Fruit fly (Drosophila melanogaster) whole organism, wandering third instar larva: ENCODE results near the gene CG8837.

Source experiments
- Abd-B ChIP-seq: fragments of >200 bp; optimal IDR thresholded peaks from 2 replicates; lab custom pipeline; 2017; ENCODE audit warnings: missing biosample characterization, missing genetic modification characterization
- CG32264 ChIP-seq: fragments of 200-800 bp; sonication (Bioruptor generic); optimal IDR thresholded peaks from 2 replicates; lab custom pipeline; 2016; ENCODE audit warnings: missing biosample characterization, missing genetic modification characterization
- CG9705 ChIP-seq: fragments of 200-800 bp; sonication (Bioruptor generic); optimal IDR thresholded peaks from 2 replicates; lab custom pipeline; 2018; ENCODE audit warnings: missing biosample characterization, mild to moderate bottlenecking, missing genetic modification characterization
- CrebA ChIP-seq: fragments of 200-800 bp; sonication (Bioruptor generic); optimal IDR thresholded peaks from 2 replicates; lab custom pipeline; 2016; ENCODE audit warnings: missing biosample characterization, mild to moderate bottlenecking, missing genetic modification characterization, borderline replicate concordance
- Dfd ChIP-seq: fragments of >200 bp; optimal IDR thresholded peaks from 2 replicates; lab custom pipeline; 2017; ENCODE audit warnings: missing biosample characterization, missing genetic modification characterization
- Dif ChIP-seq: fragments of 200-275, 200-300 bp; sonication (Bioruptor generic); optimal IDR thresholded peaks from 2 replicates; lab custom pipeline; 2018; ENCODE audit warnings: missing biosample characterization, missing genetic modification characterization; ENCODE audit not compliant: partially characterized antibody
- GATAd ChIP-seq: sonication (Bioruptor generic); optimal IDR thresholded peaks from 2 replicates; lab custom pipeline; 2016; ENCODE audit warnings: missing biosample characterization, missing genetic modification characterization
- HLH106 ChIP-seq: fragments of 200-800 bp; optimal IDR thresholded peaks from 3 replicates; lab custom pipeline; 2019; ENCODE audit warnings: missing biosample characterization, mild to moderate bottlenecking, missing genetic modification characterization, moderate library complexity
- Hnf4 ChIP-seq: fragments of 200-800 bp; sonication (Bioruptor generic); optimal IDR thresholded peaks from 2 replicates; lab custom pipeline; 2016; ENCODE audit warnings: missing biosample characterization, mild to moderate bottlenecking, missing genetic modification characterization
- Hr78 ChIP-seq: fragments of >200 bp; optimal IDR thresholded peaks from 2 replicates; lab custom pipeline; 2017; ENCODE audit warnings: missing biosample characterization, missing genetic modification characterization
- Hr83 ChIP-seq: fragments of 200-300 bp; sonication (Bioruptor generic); optimal IDR thresholded peaks from 2 replicates; lab custom pipeline; 2016; ENCODE audit warnings: missing biosample characterization, mild to moderate bottlenecking, missing genetic modification characterization, moderate library complexity; ENCODE audit not compliant: poor library complexity, severe bottlenecking
- Jra ChIP-seq: sonication (Bioruptor generic); optimal IDR thresholded peaks from 2 replicates; lab custom pipeline; 2016; ENCODE audit warnings: missing biosample characterization, missing genetic modification characterization
- Mio ChIP-seq: sonication (Bioruptor generic); optimal IDR thresholded peaks from 2 replicates; lab custom pipeline; 2016; ENCODE audit warnings: missing biosample characterization, missing genetic modification characterization
- Myc ChIP-seq: fragments of >200 bp; optimal IDR thresholded peaks from 2 replicates; lab custom pipeline; 2017
- N ChIP-seq: fragments of >200 bp; optimal IDR thresholded peaks from 2 replicates; lab custom pipeline; 2018; ENCODE audit warnings: missing biosample characterization, missing external identifiers, missing genetic modification characterization
- OdsH ChIP-seq: fragments of 200-800 bp; sonication (Bioruptor generic); optimal IDR thresholded peaks from 2 replicates; lab custom pipeline; 2016; ENCODE audit warnings: missing biosample characterization, mild to moderate bottlenecking, missing genetic modification characterization
- Rel ChIP-seq, 2 experiments: fragments of 200-800 bp; sonication (Bioruptor generic) in 1 of 2; optimal IDR thresholded peaks; 2 replicates in 1 of 2; 3 replicates in 1 of 2; lab custom pipeline; 2016 to 2019; ENCODE audit warnings: mild to moderate bottlenecking in 2 of 2, missing biosample characterization in 2 of 2, missing genetic modification characterization in 2 of 2, moderate library complexity in 1 of 2
- Sp1 ChIP-seq: fragments of 200-800 bp; sonication (Bioruptor generic); optimal IDR thresholded peaks from 3 replicates; lab custom pipeline; 2019; ENCODE audit warnings: missing biosample characterization, mild to moderate bottlenecking, missing genetic modification characterization, moderate library complexity
- Vsx2 ChIP-seq: fragments of 200-300, 225-300 bp; sonication (Bioruptor generic); optimal IDR thresholded peaks from 2 replicates; lab custom pipeline; 2018; ENCODE audit warnings: missing biosample characterization, missing genetic modification characterization; ENCODE audit not compliant: partially characterized antibody
- br ChIP-seq: fragments of 200-800 bp; sonication (Bioruptor generic); optimal IDR thresholded peaks from 2 replicates; lab custom pipeline; 2016; ENCODE audit warnings: missing biosample characterization, missing genetic modification characterization
- brk ChIP-seq: fragments of 200-800 bp; sonication (Bioruptor generic); optimal IDR thresholded peaks from 2 replicates; lab custom pipeline; 2016; ENCODE audit warnings: missing biosample characterization, mild to moderate bottlenecking, missing genetic modification characterization
- dl ChIP-seq, 2 experiments: fragments of 175-275, 200-275 bp in 1 of 2; fragments of 200-275 bp in 1 of 2; sonication (Bioruptor generic); optimal IDR thresholded peaks; lab custom pipeline; 2018; ENCODE audit warnings: mild to moderate bottlenecking in 2 of 2, missing biosample characterization in 2 of 2, missing genetic modification characterization in 2 of 2, moderate library complexity in 2 of 2; ENCODE audit not compliant: partially characterized antibody in 2 of 2, insufficient read depth in 1 of 2
- dmrt93B ChIP-seq: fragments of 200-800 bp; sonication (Bioruptor generic); optimal IDR thresholded peaks from 2 replicates; lab custom pipeline; 2018; ENCODE audit warnings: missing biosample characterization, mild to moderate bottlenecking, missing genetic modification characterization
- dsf ChIP-seq: sonication (Bioruptor generic); optimal IDR thresholded peaks from 2 replicates; lab custom pipeline; 2016; ENCODE audit warnings: missing biosample characterization, missing genetic modification characterization, borderline replicate concordance
- ey ChIP-seq: fragments of 200-800 bp; sonication (Bioruptor generic); optimal IDR thresholded peaks from 2 replicates; lab custom pipeline; 2016; ENCODE audit warnings: missing biosample characterization, missing genetic modification characterization
- foxo ChIP-seq, 2 experiments: fragments of 200-800 bp; sonication (Bioruptor generic); optimal IDR thresholded peaks; 2 replicates in 1 of 2; 3 replicates in 1 of 2; lab custom pipeline; 2016 to 2017; ENCODE audit warnings: missing biosample characterization in 2 of 2, missing genetic modification characterization in 2 of 2
- fru ChIP-seq: fragments of 200-800 bp; sonication (Bioruptor generic); optimal IDR thresholded peaks from 3 replicates; lab custom pipeline; 2016; ENCODE audit warnings: missing biosample characterization, mild to moderate bottlenecking, missing genetic modification characterization
- h ChIP-seq: fragments of 200-800 bp; sonication (Bioruptor generic); optimal IDR thresholded peaks from 3 replicates; lab custom pipeline; 2016; ENCODE audit warnings: missing biosample characterization, mild to moderate bottlenecking, missing genetic modification characterization
- jim ChIP-seq: fragments of 175-275, 200-325 bp; sonication (Bioruptor generic); optimal IDR thresholded peaks from 2 replicates; lab custom pipeline; 2016; ENCODE audit warnings: missing biosample characterization, mild to moderate bottlenecking, missing genetic modification characterization
- lola ChIP-seq: fragments of >200 bp; optimal IDR thresholded peaks from 2 replicates; lab custom pipeline; 2017; ENCODE audit warnings: missing biosample characterization, missing genetic modification characterization
- pan ChIP-seq: fragments of >200 bp; optimal IDR thresholded peaks from 2 replicates; lab custom pipeline; 2017
- psq ChIP-seq: fragments of 200-800 bp; sonication (Bioruptor generic); optimal IDR thresholded peaks from 3 replicates; lab custom pipeline; 2017; ENCODE audit warnings: missing biosample characterization, mild to moderate bottlenecking, missing genetic modification characterization, moderate library complexity
- rgr ChIP-seq: fragments of 200-800 bp; sonication (Bioruptor generic); optimal IDR thresholded peaks from 3 replicates; lab custom pipeline; 2016; ENCODE audit warnings: missing biosample characterization, mild to moderate bottlenecking, missing genetic modification characterization
- sage ChIP-seq: fragments of 200-800 bp; sonication (Bioruptor generic); optimal IDR thresholded peaks from 2 replicates; lab custom pipeline; 2016; ENCODE audit warnings: missing biosample characterization, mild to moderate bottlenecking, missing genetic modification characterization
- sv ChIP-seq: fragments of 200-800 bp; sonication (Bioruptor generic); optimal IDR thresholded peaks from 3 replicates; lab custom pipeline; 2016; ENCODE audit warnings: missing biosample characterization, missing genetic modification characterization
- tai ChIP-seq: sonication (Bioruptor generic); optimal IDR thresholded peaks from 2 replicates; lab custom pipeline; 2016; ENCODE audit warnings: missing biosample characterization, missing genetic modification characterization
- usp ChIP-seq: fragments of >200 bp; optimal IDR thresholded peaks from 2 replicates; lab custom pipeline; 2017; ENCODE audit warnings: missing biosample characterization, missing genetic modification characterization
- woc ChIP-seq: sonication (Bioruptor generic); optimal IDR thresholded peaks from 2 replicates; lab custom pipeline; 2016; ENCODE audit warnings: missing biosample characterization, mild to moderate bottlenecking, missing genetic modification characterization

Gene CG8837

DNA sequence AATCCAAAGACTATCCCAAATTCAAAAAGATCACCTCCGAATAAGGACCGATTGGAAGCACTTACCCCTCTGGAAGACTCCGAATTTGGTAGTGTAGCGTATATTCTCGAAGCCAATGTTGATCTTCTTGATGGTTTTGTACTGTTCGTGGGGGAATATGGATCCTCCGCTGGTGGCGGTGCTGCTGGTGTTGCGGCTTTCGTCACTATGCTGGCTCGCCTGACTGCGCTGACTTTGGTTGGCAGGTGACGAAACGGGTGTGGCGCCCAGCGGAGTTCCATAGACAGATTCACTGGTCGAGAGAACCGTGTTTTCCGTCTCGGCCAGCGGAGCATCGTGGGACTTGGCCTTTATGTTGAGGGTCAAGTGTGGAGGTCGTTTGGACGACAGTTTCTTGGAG lies 19.0 kb upstream of the CG8837 start:
- TF ChIP-seq tai (GFP tag; lab: Kevin White, UChicago) (no peak), dl (GFP tag; optimal IDR thresholded peaks at IDR 0.05; lab: Kevin White, UChicago; ENCODE audit: insufficient read depth in 1 of 2, partially characterized antibody in 2 of 2) (no peak), CG9705 (GFP tag; lab: Kevin White, UChicago) (no peak), dsf (GFP tag; lab: Kevin White, UChicago) (no peak), Vsx2 (GFP tag; lab: Kevin White, UChicago) (no peak), foxo (GFP tag; optimal IDR thresholded peaks at IDR 0.05; lab: Kevin White, UChicago) (no peak), Hr78 (GFP tag; lab: Kevin White, UChicago) (no peak), CrebA (GFP tag; lab: Kevin White, UChicago) (no peak), OdsH (GFP tag; lab: Kevin White, UChicago) (no peak), pan (lab: Kevin White, UChicago) (no peak), CG32264 (GFP tag; lab: Kevin White, UChicago) (no peak), Mio (GFP tag; lab: Kevin White, UChicago) (no peak), fru (GFP tag; lab: Kevin White, UChicago) (no peak), psq (GFP tag; lab: Kevin White, UChicago) (no peak), Dif (GFP tag; lab: Kevin White, UChicago) (no peak), Hnf4 (GFP tag; lab: Kevin White, UChicago) (no peak), br (GFP tag; lab: Kevin White, UChicago) (no peak), Abd-B (GFP tag; lab: Kevin White, UChicago) (no peak), Myc (lab: Kevin White, UChicago) (no peak), sv (GFP tag; lab: Kevin White, UChicago) (no peak)

DNA sequence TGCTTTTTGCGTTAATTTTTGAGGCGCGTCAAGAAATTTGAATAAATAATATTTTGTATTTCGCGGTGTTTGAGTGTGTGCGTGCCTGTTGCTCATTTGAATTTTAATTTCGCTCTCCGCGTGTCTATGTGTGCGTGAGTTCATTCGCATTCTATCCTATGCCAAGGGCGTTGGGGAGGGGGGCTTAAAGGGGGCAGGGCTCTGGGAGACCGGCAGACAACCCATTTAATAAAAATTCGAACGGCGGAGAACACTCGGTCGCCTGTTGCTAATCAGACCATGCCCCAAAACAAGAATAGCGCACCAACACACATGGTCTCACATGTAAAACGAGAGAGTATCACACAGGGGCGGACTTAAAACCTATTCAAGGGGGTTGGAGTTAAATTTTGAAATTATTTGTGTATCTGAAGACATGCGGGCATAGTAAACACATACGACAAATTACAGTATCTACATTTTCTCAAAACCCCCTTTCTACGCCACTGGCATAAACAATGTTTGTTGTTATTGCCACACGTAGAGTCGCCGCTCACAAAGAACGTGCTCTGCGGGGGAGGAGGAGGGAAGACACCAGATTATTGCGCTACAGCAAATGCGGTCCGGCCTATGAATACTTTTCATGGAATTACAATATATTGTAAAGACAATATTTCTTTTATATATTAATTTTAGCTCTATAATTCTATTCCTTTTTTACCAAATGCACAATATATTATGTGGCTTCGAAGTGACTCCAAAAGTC lies 18.1 kb upstream of the CG8837 start:
- peak; percentile 96 for TF ChIP-seq Mio (GFP tag; lab: Kevin White, UChicago)
- TF ChIP-seq Hr83 (GFP tag; lab: Kevin White, UChicago), result peak; percentile 99
- peak; percentile 99 for TF ChIP-seq sage (GFP tag; lab: Kevin White, UChicago)
- no peak for TF ChIP-seq Abd-B (GFP tag; lab: Kevin White, UChicago)
- TF ChIP-seq Rel (GFP tag; optimal IDR thresholded peaks at IDR 0.05; lab: Kevin White, UChicago), result peak; percentile 98
- TF ChIP-seq Rel (tag; optimal IDR thresholded peaks at IDR 0.05; lab: Kevin White, UChicago), result peak; percentile 96
- peak; percentile 98 to 100 for TF ChIP-seq foxo (GFP tag; optimal IDR thresholded peaks at IDR 0.05; lab: Kevin White, UChicago)
- TF ChIP-seq br (GFP tag; lab: Kevin White, UChicago), result peak; percentile 100
- peak; percentile 100 for TF ChIP-seq ey (GFP tag; lab: Kevin White, UChicago)
- peak; percentile 39 for TF ChIP-seq Dif (GFP tag; lab: Kevin White, UChicago)
- peak; percentile 98 for TF ChIP-seq GATAd (GFP tag; lab: Kevin White, UChicago)
- TF ChIP-seq Hnf4 (GFP tag; lab: Kevin White, UChicago), result peak; percentile 99
- TF ChIP-seq CG9705 (GFP tag; lab: Kevin White, UChicago), result peak; percentile 100
- TF ChIP-seq dsf (GFP tag; lab: Kevin White, UChicago), result peak; percentile 97
- TF ChIP-seq woc (GFP tag; lab: Kevin White, UChicago), result peak; percentile 99
- TF ChIP-seq Vsx2 (GFP tag; lab: Kevin White, UChicago), result no peak
- TF ChIP-seq sv (GFP tag; lab: Kevin White, UChicago), result peak; percentile 100
- peak; percentile 100 for TF ChIP-seq h (GFP tag; lab: Kevin White, UChicago)
- TF ChIP-seq brk (GFP tag; lab: Kevin White, UChicago), result peak; percentile 97
- TF ChIP-seq CrebA (GFP tag; lab: Kevin White, UChicago), result peak; percentile 97
- TF ChIP-seq tai (GFP tag; lab: Kevin White, UChicago), result peak; percentile 99
- TF ChIP-seq Jra (GFP tag; lab: Kevin White, UChicago), result peak; percentile 99
- TF ChIP-seq HLH106, result peak; percentile 100
- no peak for TF ChIP-seq pan (lab: Kevin White, UChicago)
- peak; percentile 5 for TF ChIP-seq N (GFP tag; lab: Kevin White, UChicago)
- peak; percentile 100 for TF ChIP-seq OdsH (GFP tag; lab: Kevin White, UChicago)
- TF ChIP-seq CG32264 (GFP tag; lab: Kevin White, UChicago), result peak; percentile 99
- peak; percentile 96 for TF ChIP-seq Dfd (GFP tag; lab: Kevin White, UChicago)
- no peak for TF ChIP-seq lola
- TF ChIP-seq rgr, result peak; percentile 100
- peak in 1 of 2 experiments; percentile 7 for TF ChIP-seq dl (GFP tag; optimal IDR thresholded peaks at IDR 0.05; lab: Kevin White, UChicago; ENCODE audit: insufficient read depth in 1 of 2, partially characterized antibody in 2 of 2)
- peak; percentile 96 for TF ChIP-seq jim
- no peak for TF ChIP-seq Hr78 (GFP tag; lab: Kevin White, UChicago)
- peak; percentile 100 for TF ChIP-seq Sp1 (GFP tag; lab: Kevin White, UChicago)
- peak; percentile 100 for TF ChIP-seq dmrt93B (GFP tag; lab: Kevin White, UChicago)
- peak; percentile 100 for TF ChIP-seq fru (GFP tag; lab: Kevin White, UChicago)
- peak; percentile 60 for TF ChIP-seq usp (GFP tag; lab: Kevin White, UChicago)
- TF ChIP-seq psq (GFP tag; lab: Kevin White, UChicago), result peak; percentile 99
- peak; percentile 18 for TF ChIP-seq Myc (lab: Kevin White, UChicago)
- TF ChIP-seq, all 38 proteins: peak for 33
